Worm (Caenorhabditis elegans): ENCODE measurements around the gene F38E9.1.
"Not testable (repeated sequence)": the region's sequence is repeated elsewhere in the genome, so short reads cannot be mapped to it uniquely, and the experiment has no call there.

Gene F38E9.1

ce11 chrX:16447116-16447515 is 23.7 kb upstream of the F38E9.1 start:
- no peak for TF ChIP-seq hlh-1 (tag; optimal IDR thresholded peaks at IDR 0.05)
- TF ChIP-seq pha-4 (tag; optimal IDR thresholded peaks at IDR 0.05): peak; percentile 37
- peak; percentile 17 for TF ChIP-seq cnd-1 (tag; optimal IDR thresholded peaks at IDR 0.05)
- TF ChIP-seq sptf-1 (tag; optimal IDR thresholded peaks at IDR 0.05): peak; percentile 53
- TF ChIP-seq nhr-237 (tag; optimal IDR thresholded peaks at IDR 0.05): no peak
- TF ChIP-seq mls-2 (tag; optimal IDR thresholded peaks at IDR 0.05): peak; percentile 21
- no peak for TF ChIP-seq zip-8 (tag; optimal IDR thresholded peaks at IDR 0.05)

ce11 chrX:16451124-16451523 is 19.7 kb upstream of the F38E9.1 start:
- TF ChIP-seq lin-13 (tag; optimal IDR thresholded peaks at IDR 0.05) (no peak), flh-1 (GFP tag; optimal IDR thresholded peaks at IDR 0.05) (no peak), M03D4.4 (tag; optimal IDR thresholded peaks at IDR 0.05) (no peak), lsy-2 (tag; optimal IDR thresholded peaks at IDR 0.05) (no peak), nhr-2 (tag; optimal IDR thresholded peaks at IDR 0.05) (no peak), unc-120 (tag; optimal IDR thresholded peaks at IDR 0.05; ENCODE audit: poor library complexity, severe bottlenecking) (no peak)

- TF ChIP-seq drap-1 (GFP tag; optimal IDR thresholded peaks at IDR 0.05); snpc-4 (tag; optimal IDR thresholded peaks at IDR 0.05); pha-4 (tag; optimal IDR thresholded peaks at IDR 0.05): not testable (repeated sequence)
Observed at ce11 chrX:16451642-16452041, 19.2 kb upstream of the F38E9.1 start, which contains the start of gene F38E9.4. TSS of gene F38E9.4 (plus strand) at chrX:16451942.

ce11 chrX:16456659-16457058 is 14.2 kb upstream of the F38E9.1 start, which contains the start of gene nas-39:
TSS of gene nas-39 (plus strand) at chrX:16456927.
- TF ChIP-seq sem-2 (GFP tag; optimal IDR thresholded peaks at IDR 0.05) (no peak), pha-4 (tag; optimal IDR thresholded peaks at IDR 0.05) (no peak), ceh-39 (tag; optimal IDR thresholded peaks at IDR 0.05) (no peak), sptf-1 (tag; optimal IDR thresholded peaks at IDR 0.05) (no peak), lin-13 (tag; optimal IDR thresholded peaks at IDR 0.05) (no peak), unc-62 (GFP tag; optimal IDR thresholded peaks at IDR 0.05) (no peak), nhr-28 (tag; optimal IDR thresholded peaks at IDR 0.05) (no peak), nhr-12 (tag; optimal IDR thresholded peaks at IDR 0.05) (no peak), M03D4.4 (tag; optimal IDR thresholded peaks at IDR 0.05) (no peak), ceh-83 (GFP tag; optimal IDR thresholded peaks at IDR 0.05) (no peak), nhr-237 (tag; optimal IDR thresholded peaks at IDR 0.05) (no peak), cnd-1 (tag; optimal IDR thresholded peaks at IDR 0.05) (no peak), ham-2 (GFP tag; optimal IDR thresholded peaks at IDR 0.05) (no peak), ztf-11 (tag; optimal IDR thresholded peaks at IDR 0.05) (no peak), unc-39 (tag; optimal IDR thresholded peaks at IDR 0.05) (no peak), mab-5 (tag; optimal IDR thresholded peaks at IDR 0.05) (no peak)

- TF ChIP-seq snpc-4 (tag; optimal IDR thresholded peaks at IDR 0.05): no peak
- no peak for TF ChIP-seq M03D4.4 (tag; optimal IDR thresholded peaks at IDR 0.05)
- TF ChIP-seq unc-39 (tag; optimal IDR thresholded peaks at IDR 0.05): no peak
- no peak for TF ChIP-seq nhr-76 (tag; optimal IDR thresholded peaks at IDR 0.05)
- TF ChIP-seq zip-8 (tag; optimal IDR thresholded peaks at IDR 0.05): no peak
- TF ChIP-seq sem-2 (GFP tag; optimal IDR thresholded peaks at IDR 0.05): no peak
- no peak for TF ChIP-seq bed-3 (GFP tag; optimal IDR thresholded peaks at IDR 0.05)
- TF ChIP-seq mep-1 (tag; optimal IDR thresholded peaks at IDR 0.05): no peak
- TF ChIP-seq elt-1 (tag; optimal IDR thresholded peaks at IDR 0.05; ENCODE audit: borderline replicate concordance, insufficient read depth): no peak
- TF ChIP-seq cnd-1 (tag; optimal IDR thresholded peaks at IDR 0.05): no peak
- no peak for TF ChIP-seq nhr-2 (tag; optimal IDR thresholded peaks at IDR 0.05)
- no peak for TF ChIP-seq unc-120 (tag; optimal IDR thresholded peaks at IDR 0.05; ENCODE audit: poor library complexity, severe bottlenecking)
Observed at ce11 chrX:16457113-16457512, 13.7 kb upstream of the F38E9.1 start.

ce11 chrX:16461319-16461718 is 9.5 kb upstream of the F38E9.1 start:
- TF ChIP-seq elt-1 (tag; optimal IDR thresholded peaks at IDR 0.05; ENCODE audit: borderline replicate concordance, insufficient read depth) (no peak), elt-3 (tag; optimal IDR thresholded peaks at IDR 0.05) (no peak), cnd-1 (tag; optimal IDR thresholded peaks at IDR 0.05) (no peak), snpc-4 (tag; optimal IDR thresholded peaks at IDR 0.05) (no peak), ham-2 (GFP tag; optimal IDR thresholded peaks at IDR 0.05) (no peak), lin-13 (tag; optimal IDR thresholded peaks at IDR 0.05) (no peak), ceh-39 (tag; optimal IDR thresholded peaks at IDR 0.05) (no peak), lsy-2 (tag; optimal IDR thresholded peaks at IDR 0.05) (no peak), ceh-43 (GFP tag; optimal IDR thresholded peaks at IDR 0.05) (no peak), ces-1 (GFP tag; optimal IDR thresholded peaks at IDR 0.05) (no peak), bed-3 (GFP tag; optimal IDR thresholded peaks at IDR 0.05) (no peak), blmp-1 (tag; optimal IDR thresholded peaks at IDR 0.05) (no peak), drap-1 (GFP tag; optimal IDR thresholded peaks at IDR 0.05) (no peak), M03D4.4 (tag; optimal IDR thresholded peaks at IDR 0.05) (no peak), mep-1 (tag; optimal IDR thresholded peaks at IDR 0.05) (no peak), ceh-83 (GFP tag; optimal IDR thresholded peaks at IDR 0.05) (no peak), pha-4 (tag; optimal IDR thresholded peaks at IDR 0.05) (no peak), nhr-76 (tag; optimal IDR thresholded peaks at IDR 0.05) (no peak), lin-32 (GFP tag; optimal IDR thresholded peaks at IDR 0.05) (no peak)

All from whole organism, mixed stage, embryonic.